Fruit fly (Drosophila melanogaster) whole organism, embryonic: Measurements from ENCODE around the gene r-l.

ENCODE experiments used
- Abd-B ChIP-seq: fragments of 200-800 bp; sonication (Bioruptor generic); optimal IDR thresholded peaks from 2 replicates; lab custom pipeline; 2018; ENCODE audit warnings: missing biosample characterization, mild to moderate bottlenecking, missing genetic modification characterization, moderate library complexity
- Ada2b ChIP-seq: fragments of 200-800 bp; sonication (Bioruptor generic); IDR thresholded peaks from 2 replicates; pipeline ENCODE4 v1.3.6; 2022; ENCODE audit warnings: missing biosample characterization, missing genetic modification characterization
- Awh ChIP-seq: fragments of 200-800 bp; sonication (Bioruptor generic); IDR thresholded peaks from 2 replicates; pipeline ENCODE4, ENCODE4 v1.3.6; 2022; ENCODE audit warnings: missing biosample characterization, missing genetic modification characterization
- Bdp1 ChIP-seq: fragments of 200-800 bp; sonication (Bioruptor generic); optimal IDR thresholded peaks from 3 replicates; lab custom pipeline; 2016; ENCODE audit warnings: missing biosample characterization, missing genetic modification characterization
- CG10147 ChIP-seq: fragments of 200-800 bp; sonication (Bioruptor generic); optimal IDR thresholded peaks from 2 replicates; lab custom pipeline; 2019; ENCODE audit warnings: missing biosample characterization, mild to moderate bottlenecking, missing genetic modification characterization, moderate library complexity
- CG10267 ChIP-seq: fragments of 200-800 bp; sonication (Bioruptor generic); optimal IDR thresholded peaks from 2 replicates; lab custom pipeline; 2018; ENCODE audit warnings: missing biosample characterization, mild to moderate bottlenecking, missing genetic modification characterization, moderate library complexity
- CG10959 ChIP-seq: fragments of 200-800 bp; sonication (Bioruptor generic); IDR thresholded peaks from 2 replicates; pipeline ENCODE4 v1.3.6; 2022; ENCODE audit warnings: missing biosample characterization, missing genetic modification characterization
- CG11456 ChIP-seq: fragments of 200-800 bp; sonication (Bioruptor generic); IDR thresholded peaks from 3 replicates; pipeline ENCODE4 v1.3.6; 2022; ENCODE audit warnings: missing biosample characterization, missing genetic modification characterization
- CG11695 ChIP-seq: fragments of 200-800 bp; sonication (Bioruptor generic); IDR thresholded peaks from 3 replicates; pipeline ENCODE4 v1.3.6; 2022; ENCODE audit warnings: missing biosample characterization, missing genetic modification characterization
- CG12769 ChIP-seq: fragments of 200-800 bp; sonication (Bioruptor generic); optimal IDR thresholded peaks from 2 replicates; lab custom pipeline; 2019; ENCODE audit warnings: missing biosample characterization, mild to moderate bottlenecking, missing genetic modification characterization, moderate library complexity
- CG12942 ChIP-seq: fragments of 200-800 bp; sonication (Bioruptor generic); optimal IDR thresholded peaks from 3 replicates; lab custom pipeline; 2016; ENCODE audit warnings: missing biosample characterization, missing genetic modification characterization
- CG14014 ChIP-seq: fragments of 200-800 bp; sonication (Bioruptor generic); IDR thresholded peaks from 2 replicates; pipeline ENCODE4 v1.3.6; 2022; ENCODE audit warnings: missing biosample characterization, missing genetic modification characterization
- CG15514 ChIP-seq: fragments of 200-800 bp; sonication (Bioruptor generic); optimal IDR thresholded peaks from 3 replicates; lab custom pipeline; 2017; ENCODE audit warnings: missing biosample characterization, missing genetic modification characterization, mild to moderate bottlenecking, moderate library complexity, missing genetic modification reagents
- CG16779 ChIP-seq: fragments of 200-800 bp; sonication (Bioruptor generic); IDR thresholded peaks from 2 replicates; pipeline ENCODE4 v1.3.6; 2022; ENCODE audit warnings: missing biosample characterization, missing genetic modification characterization
- CG17568 ChIP-seq: fragments of 200-800 bp; sonication (Bioruptor generic); optimal IDR thresholded peaks from 2 replicates; lab custom pipeline; 2018; ENCODE audit warnings: missing biosample characterization, mild to moderate bottlenecking, missing genetic modification characterization, moderate library complexity
- CG1792 ChIP-seq: fragments of 200-800 bp; sonication (Bioruptor generic); optimal IDR thresholded peaks from 2 replicates; lab custom pipeline; 2016; ENCODE audit warnings: missing biosample characterization, missing genetic modification characterization
- CG1832 ChIP-seq: fragments of 200-800 bp; sonication (Bioruptor generic); optimal IDR thresholded peaks from 2 replicates; lab custom pipeline; 2017; ENCODE audit warnings: missing biosample characterization, mild to moderate bottlenecking, missing genetic modification characterization, inconsistent platforms
- CG2712 ChIP-seq: fragments of 200-800 bp; optimal IDR thresholded peaks from 3 replicates; lab custom pipeline; 2019; ENCODE audit warnings: missing biosample characterization, mild to moderate bottlenecking, missing genetic modification characterization, moderate library complexity
- CG32532 ChIP-seq: fragments of 200-800 bp; sonication (Bioruptor generic); IDR thresholded peaks from 2 replicates; pipeline ENCODE4 v1.3.6; 2022; ENCODE audit warnings: missing biosample characterization, missing genetic modification characterization
- CG4404 ChIP-seq: fragments of 200-800 bp; sonication (Bioruptor generic); IDR thresholded peaks from 2 replicates; pipeline ENCODE4 v1.3.6; 2022; ENCODE audit warnings: missing biosample characterization, missing genetic modification characterization
- CG6272 ChIP-seq: fragments of 200-800 bp; sonication (Bioruptor generic); IDR thresholded peaks from 2 replicates; pipeline ENCODE4 v1.3.6; 2022; ENCODE audit warnings: missing biosample characterization, missing genetic modification characterization
- CG6654 ChIP-seq: fragments of 200-800 bp; sonication (Bioruptor generic); optimal IDR thresholded peaks from 2 replicates; lab custom pipeline; 2017; ENCODE audit warnings: missing biosample characterization, mild to moderate bottlenecking, missing genetic modification characterization
- CG8089 ChIP-seq: fragments of 200-800 bp; sonication (Bioruptor generic); optimal IDR thresholded peaks from 3 replicates; lab custom pipeline; 2016; ENCODE audit warnings: missing biosample characterization, missing genetic modification characterization
- CG8290 ChIP-seq, 3 experiments: fragments of 200-800 bp; sonication (Bioruptor generic); optimal IDR thresholded peaks; 2 replicates each; lab custom pipeline; 2016 to 2019; ENCODE audit warnings: missing biosample characterization in 3 of 3, missing genetic modification characterization in 3 of 3, mild to moderate bottlenecking in 2 of 3, moderate library complexity in 1 of 3
- CG9609 ChIP-seq: fragments of 200-800 bp; sonication (Bioruptor generic); optimal IDR thresholded peaks from 3 replicates; lab custom pipeline; 2016; ENCODE audit warnings: missing biosample characterization, missing genetic modification characterization
- CG9797 ChIP-seq: fragments of 200-800 bp; sonication (Bioruptor generic); optimal IDR thresholded peaks from 3 replicates; lab custom pipeline; 2018; ENCODE audit warnings: missing biosample characterization, mild to moderate bottlenecking, missing genetic modification characterization
- Chrac-16 ChIP-seq: fragments of 200-800 bp; sonication (Bioruptor generic); optimal IDR thresholded peaks from 3 replicates; lab custom pipeline; 2016; ENCODE audit warnings: missing biosample characterization, missing genetic modification characterization
- CkIIα-i1 ChIP-seq: fragments of 200-800 bp; sonication (Bioruptor generic); IDR thresholded peaks from 2 replicates; pipeline ENCODE4 v1.3.6; 2022; ENCODE audit warnings: missing biosample characterization, missing genetic modification characterization
- Mrtf ChIP-seq: fragments of 200-800 bp; sonication (Bioruptor generic); IDR thresholded peaks from 3 replicates; pipeline ENCODE4 v1.3.6; 2022; ENCODE audit warnings: missing biosample characterization, missing genetic modification characterization
- NC2β ChIP-seq: fragments of 200-800 bp; sonication (Bioruptor generic); optimal IDR thresholded peaks from 2 replicates; lab custom pipeline; 2016; ENCODE audit warnings: missing biosample characterization, missing genetic modification characterization
- Ravus ChIP-seq: fragments of 200-800 bp; sonication (Bioruptor generic); IDR thresholded peaks from 2 replicates; pipeline ENCODE4 v1.3.6; 2022; ENCODE audit warnings: missing biosample characterization, missing genetic modification characterization
- Rx ChIP-seq: fragments of 200-800 bp; sonication (Bioruptor generic); IDR thresholded peaks from 2 replicates; pipeline ENCODE4 v1.3.6; 2022; ENCODE audit warnings: missing biosample characterization, missing genetic modification characterization
- aop ChIP-seq: fragments of 200-800 bp; sonication (Bioruptor generic); IDR thresholded peaks from 2 replicates; pipeline ENCODE4 v1.3.6; 2022; ENCODE audit warnings: missing biosample characterization, missing genetic modification characterization
- br ChIP-seq: fragments of >200 bp; optimal IDR thresholded peaks from 2 replicates; lab custom pipeline; 2017
- cad ChIP-seq: fragments of >200 bp; optimal IDR thresholded peaks from 2 replicates; lab custom pipeline; 2017; ENCODE audit warnings: missing biosample characterization, missing genetic modification characterization
- caup ChIP-seq: fragments of 200-800 bp; sonication (Bioruptor generic); optimal IDR thresholded peaks from 3 replicates; lab custom pipeline; 2017; ENCODE audit warnings: missing biosample characterization, mild to moderate bottlenecking, missing genetic modification characterization, moderate library complexity; ENCODE audit not compliant: severe bottlenecking
- cg ChIP-seq: fragments of 200-800 bp; sonication (Bioruptor generic); optimal IDR thresholded peaks from 3 replicates; lab custom pipeline; 2019; ENCODE audit warnings: missing biosample characterization, mild to moderate bottlenecking, missing genetic modification characterization, moderate library complexity
- gce ChIP-seq: fragments of 200-800 bp; sonication (Bioruptor generic); IDR thresholded peaks from 3 replicates; pipeline ENCODE4 v1.3.6; 2022; ENCODE audit warnings: missing biosample characterization, missing genetic modification characterization
- grn ChIP-seq: fragments of 200-800 bp; sonication (Bioruptor generic); optimal IDR thresholded peaks from 3 replicates; lab custom pipeline; 2017; ENCODE audit warnings: missing biosample characterization, missing genetic modification characterization
- h ChIP-seq: fragments of >200 bp; optimal IDR thresholded peaks from 2 replicates; lab custom pipeline; 2017
- ham ChIP-seq: fragments of 200-800 bp; sonication (Bioruptor generic); IDR thresholded peaks from 2 replicates; pipeline ENCODE4 v1.3.6; 2022; ENCODE audit warnings: missing biosample characterization, missing genetic modification characterization
- hbn ChIP-seq: fragments of 200-800 bp; sonication (Bioruptor generic); IDR thresholded peaks from 2 replicates; pipeline ENCODE4 v1.3.6; 2022; ENCODE audit warnings: missing biosample characterization, missing genetic modification characterization; ENCODE audit not compliant: partially characterized antibody
- jigr1 ChIP-seq: fragments of 200-800 bp; sonication (Bioruptor generic); IDR thresholded peaks from 3 replicates; pipeline ENCODE4 v1.3.6; 2022; ENCODE audit warnings: missing biosample characterization, missing genetic modification characterization
- mirr ChIP-seq: fragments of 200-800 bp; sonication (Bioruptor generic); optimal IDR thresholded peaks from 3 replicates; lab custom pipeline; 2018; ENCODE audit warnings: missing biosample characterization, mild to moderate bottlenecking, missing genetic modification characterization
- org-1 ChIP-seq: fragments of 200-800 bp; sonication (Bioruptor generic); optimal IDR thresholded peaks from 2 replicates; lab custom pipeline; 2017; ENCODE audit warnings: missing biosample characterization, missing genetic modification characterization
- peb ChIP-seq: fragments of 200-800 bp; sonication (Bioruptor generic); IDR thresholded peaks from 2 replicates; pipeline ENCODE4 v1.3.6; 2022; ENCODE audit warnings: missing biosample characterization, missing genetic modification characterization
- slou ChIP-seq: fragments of 200-800 bp; sonication (Bioruptor generic); optimal IDR thresholded peaks from 3 replicates; lab custom pipeline; 2016; ENCODE audit warnings: missing biosample characterization, missing genetic modification characterization
- sqz ChIP-seq: fragments of 200-800 bp; sonication (Bioruptor generic); optimal IDR thresholded peaks from 3 replicates; lab custom pipeline; 2018; ENCODE audit warnings: missing biosample characterization, mild to moderate bottlenecking, missing genetic modification characterization
- sr ChIP-seq: fragments of 200-800 bp; sonication (Bioruptor generic); IDR thresholded peaks from 3 replicates; pipeline ENCODE4 v1.3.6; 2022; ENCODE audit warnings: missing biosample characterization, missing genetic modification characterization
- stc ChIP-seq: fragments of 200-800 bp; sonication (Bioruptor generic); IDR thresholded peaks from 2 replicates; pipeline ENCODE4 v1.3.6; 2022; ENCODE audit warnings: missing biosample characterization, missing genetic modification characterization
- usp ChIP-seq: fragments of >200 bp; optimal IDR thresholded peaks from 2 replicates; lab custom pipeline; 2017; ENCODE audit warnings: missing biosample characterization, missing genetic modification characterization
- wdn ChIP-seq: fragments of 200-800 bp; sonication (Bioruptor generic); IDR thresholded peaks from 2 replicates; pipeline ENCODE4 v1.3.6; 2022; ENCODE audit warnings: missing biosample characterization, missing genetic modification characterization

r-l gene

DNA sequence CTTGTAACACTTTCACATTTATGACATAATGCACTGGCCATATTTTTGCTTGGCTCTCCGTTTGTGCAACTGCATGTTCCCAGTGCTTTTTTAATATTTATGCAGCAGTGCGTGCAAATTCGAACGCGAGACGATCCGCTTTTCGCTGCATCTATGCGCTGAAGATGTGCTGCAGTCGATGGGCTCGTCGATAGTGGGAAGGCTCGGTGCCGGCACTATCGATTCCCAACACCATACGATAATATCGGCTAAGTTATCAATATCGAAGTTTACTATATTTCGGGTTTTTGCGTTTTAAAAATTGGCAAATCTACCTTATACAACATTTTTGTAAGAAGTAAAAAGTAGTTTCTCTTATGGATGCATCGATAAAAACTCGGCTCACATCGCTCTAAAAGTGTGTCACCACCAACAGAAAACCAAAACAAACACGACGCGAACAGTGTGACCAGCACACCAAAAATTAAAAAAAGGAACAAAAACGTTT, 24.6 kb upstream of the r-l start, which contains the start of gene RhoGAP93B (continued):
- TF ChIP-seq Awh (GFP tag; lab: Robert Waterston, UW) (peak; percentile 89), CG9797 (GFP tag; lab: Kevin White, UChicago) (peak; percentile 90), CG10959 (GFP tag; lab: Robert Waterston, UW) (peak; percentile 92), CG8089 (peak; percentile 69), stc (GFP tag; lab: Robert Waterston, UW) (peak; percentile 87), CG12769 (tag; lab: Kevin White, UChicago) (no peak), CG10147 (GFP tag; lab: Kevin White, UChicago) (peak; percentile 86), CG16779 (GFP tag; lab: Robert Waterston, UW) (peak; percentile 74), br (lab: Kevin White, UChicago) (no peak), CG1792 (peak; percentile 92), CG4404 (GFP tag; lab: Robert Waterston, UW) (peak; percentile 94), Mrtf (GFP tag; lab: Robert Waterston, UW) (peak; percentile 85), CG6272 (peak; percentile 96), CG9609 (peak; percentile 93), Bdp1 (GFP tag; lab: Kevin White, UChicago) (peak; percentile 86), Ada2b (GFP tag; lab: Robert Waterston, UW) (peak; percentile 90), CG14014 (GFP tag; lab: Robert Waterston, UW) (peak; percentile 94), CG10267 (tag; lab: Kevin White, UChicago) (peak; percentile 85), Rx (GFP tag; lab: Robert Waterston, UW) (peak; percentile 83), cg (GFP tag; lab: Kevin White, UChicago) (peak; percentile 24), CkIIα-i1 (GFP tag; lab: Robert Waterston, UW) (peak; percentile 55; the same call in 1 of the 2 replicates), CG32532 (GFP tag; lab: Robert Waterston, UW) (peak; percentile 94), wdn (GFP tag; lab: Robert Waterston, UW) (peak; percentile 61), slou (GFP tag; lab: Kevin White, UChicago) (no peak), CG12942 (peak; percentile 77), CG2712 (tag; lab: Kevin White, UChicago) (peak; percentile 87), CG11456 (GFP tag; lab: Robert Waterston, UW) (peak; percentile 94), CG11695 (GFP tag; lab: Robert Waterston, UW) (peak; percentile 83), gce (GFP tag; lab: Robert Waterston, UW) (0 out of 3 replicates have a peak, but pooled peaks have one; percentile 48), usp (no peak), Abd-B (GFP tag; lab: Kevin White, UChicago) (peak; percentile 86), CG1832 (no peak), sr (no peak), NC2β (peak; percentile 83), mirr (GFP tag; lab: Kevin White, UChicago) (peak; percentile 62), org-1 (GFP tag; lab: Kevin White, UChicago) (no peak), hbn (GFP tag; lab: Robert Waterston, UW) (peak; percentile 100), h (no peak), grn (peak; percentile 33), CG8290 (GFP tag; optimal IDR thresholded peaks at IDR 0.05; lab: Kevin White, UChicago) (peak; percentile 76), CG8290 (tag; optimal IDR thresholded peaks at IDR 0.05; lab: Kevin White, UChicago) (peak in 1 of 2 experiments; percentile 13), Chrac-16 (peak; percentile 73), Ravus (GFP tag; lab: Robert Waterston, UW) (peak; percentile 81), sqz (GFP tag; lab: Kevin White, UChicago) (no peak), CG15514 (peak; percentile 90), cad (GFP tag; lab: Kevin White, UChicago) (no peak), CG6654 (GFP tag; lab: Kevin White, UChicago) (peak; percentile 32), ham (no peak), CG17568 (no peak), peb (GFP tag; lab: Robert Waterston, UW) (peak; percentile 80), aop (GFP tag; lab: Robert Waterston, UW) (peak; percentile 91), caup (GFP tag; lab: Kevin White, UChicago) (peak; percentile 85), jigr1 (peak; percentile 69)
